Fruit fly (Drosophila melanogaster) whole organism, embryonic: Measurements from ENCODE around the gene Etl1.
A peak's percentile ranks its signal among the peaks of the same experiment; 100 is the strongest.

Source experiments
- CG10543 ChIP-seq: fragments of 200-800 bp; sonication (Bioruptor generic); optimal IDR thresholded peaks from 3 replicates; lab custom pipeline; 2017; ENCODE audit warnings: missing biosample characterization, mild to moderate bottlenecking, missing genetic modification characterization, moderate library complexity
- CG10959 ChIP-seq: fragments of 200-800 bp; sonication (Bioruptor generic); IDR thresholded peaks from 2 replicates; pipeline ENCODE4 v1.3.6; 2022; ENCODE audit warnings: missing biosample characterization, missing genetic modification characterization
- CG14050 ChIP-seq: fragments of 200-800 bp; sonication (Bioruptor generic); IDR thresholded peaks from 3 replicates; pipeline ENCODE4 v1.3.6; 2022; ENCODE audit warnings: missing biosample characterization, missing genetic modification characterization
- CG16815 ChIP-seq: fragments of 200-800 bp; sonication (Bioruptor generic); optimal IDR thresholded peaks from 3 replicates; lab custom pipeline; 2017; ENCODE audit warnings: missing biosample characterization, mild to moderate bottlenecking, missing genetic modification characterization
- CG17612 ChIP-seq: fragments of 200-800 bp; sonication (Bioruptor generic); IDR thresholded peaks from 2 replicates; pipeline ENCODE4 v1.3.6; 2022; ENCODE audit warnings: missing biosample characterization, missing genetic modification characterization
- CG18619 ChIP-seq: fragments of 200-800 bp; sonication (Bioruptor generic); optimal IDR thresholded peaks from 3 replicates; lab custom pipeline; 2017; ENCODE audit warnings: missing biosample characterization, mild to moderate bottlenecking, missing genetic modification characterization
- CG2116 ChIP-seq: fragments of 200-800 bp; sonication (Bioruptor generic); optimal IDR thresholded peaks from 3 replicates; lab custom pipeline; 2018; ENCODE audit warnings: missing biosample characterization, mild to moderate bottlenecking, missing genetic modification characterization
- CG2202 ChIP-seq: fragments of 200-800 bp; sonication (Bioruptor generic); optimal IDR thresholded peaks from 2 replicates; lab custom pipeline; 2018; ENCODE audit warnings: missing biosample characterization, mild to moderate bottlenecking, missing genetic modification characterization
- CG30403 ChIP-seq: fragments of 200-800 bp; sonication (Bioruptor generic); optimal IDR thresholded peaks from 3 replicates; lab custom pipeline; 2016; ENCODE audit warnings: missing biosample characterization, missing genetic modification characterization
- CG33213 ChIP-seq: fragments of 200-800 bp; sonication (Bioruptor generic); optimal IDR thresholded peaks from 3 replicates; lab custom pipeline; 2016; ENCODE audit warnings: missing biosample characterization, missing genetic modification characterization
- CG34376 ChIP-seq: fragments of 200-800 bp; sonication (Bioruptor generic); optimal IDR thresholded peaks from 2 replicates; lab custom pipeline; 2018; ENCODE audit warnings: missing biosample characterization, mild to moderate bottlenecking, missing genetic modification characterization
- CG42726 ChIP-seq: fragments of 200-800 bp; sonication (Bioruptor generic); IDR thresholded peaks from 2 replicates; pipeline ENCODE4 v1.3.6; 2022; ENCODE audit warnings: missing biosample characterization, missing genetic modification characterization; ENCODE audit not compliant: partially characterized antibody
- CG7271 ChIP-seq: fragments of 200-800 bp; sonication (Bioruptor generic); optimal IDR thresholded peaks from 2 replicates; lab custom pipeline; 2018; ENCODE audit warnings: missing biosample characterization, mild to moderate bottlenecking, missing genetic modification characterization, moderate library complexity
- CG7745 ChIP-seq: fragments of 200-800 bp; sonication (Bioruptor generic); optimal IDR thresholded peaks from 2 replicates; lab custom pipeline; 2018; ENCODE audit warnings: missing biosample characterization, mild to moderate bottlenecking, missing genetic modification characterization, moderate library complexity
- CG7928 ChIP-seq: fragments of 200-800 bp; sonication (Bioruptor generic); optimal IDR thresholded peaks from 2 replicates; lab custom pipeline; 2017; ENCODE audit warnings: missing biosample characterization, mild to moderate bottlenecking, missing genetic modification characterization
- CG8478 ChIP-seq: fragments of >200 bp; optimal IDR thresholded peaks from 2 replicates; lab custom pipeline; 2018
- CG9215 ChIP-seq: fragments of 200-800 bp; sonication (Bioruptor generic); IDR thresholded peaks from 2 replicates; pipeline ENCODE4 v1.3.6; 2022; ENCODE audit warnings: missing biosample characterization, missing genetic modification characterization
- CkIIα-i1 ChIP-seq: fragments of 200-800 bp; sonication (Bioruptor generic); IDR thresholded peaks from 2 replicates; pipeline ENCODE4 v1.3.6; 2022; ENCODE audit warnings: missing biosample characterization, missing genetic modification characterization
- CoRest ChIP-seq: fragments of 200-800 bp; sonication (Bioruptor generic); optimal IDR thresholded peaks from 3 replicates; lab custom pipeline; 2018; ENCODE audit warnings: missing biosample characterization, mild to moderate bottlenecking, missing genetic modification characterization, moderate library complexity
- Dip2 ChIP-seq: fragments of 200-800 bp; sonication (Bioruptor generic); IDR thresholded peaks from 2 replicates; pipeline ENCODE4 v1.3.6; 2022; ENCODE audit warnings: missing biosample characterization, missing genetic modification characterization
- Dref ChIP-seq: fragments of 200-800 bp; sonication (Bioruptor generic); IDR thresholded peaks from 2 replicates; pipeline ENCODE4 v1.3.6; 2022; ENCODE audit warnings: missing biosample characterization, missing genetic modification characterization
- Lhr ChIP-seq: fragments of 200-800 bp; sonication (Bioruptor generic); optimal IDR thresholded peaks from 3 replicates; lab custom pipeline; 2017; ENCODE audit warnings: mild to moderate bottlenecking, missing biosample characterization, missing genetic modification reagents, missing genetic modification characterization
- Lim3 ChIP-seq: fragments of 200-800 bp; sonication (Bioruptor generic); IDR thresholded peaks from 2 replicates; pipeline ENCODE4 v1.3.6; 2022; ENCODE audit warnings: missing biosample characterization, missing genetic modification characterization
- Pdp1 ChIP-seq, 2 experiments: fragments of 200-800 bp; sonication (Bioruptor generic); optimal IDR thresholded peaks; 3 replicates each; lab custom pipeline; 2016; ENCODE audit warnings: missing biosample characterization in 2 of 2, missing genetic modification characterization in 2 of 2, mild to moderate bottlenecking in 1 of 2, moderate library complexity in 1 of 2
- Ptx1 ChIP-seq: fragments of 200-800 bp; sonication (Bioruptor generic); IDR thresholded peaks from 2 replicates; pipeline ENCODE4 v1.3.6; 2022; ENCODE audit warnings: missing biosample characterization, missing genetic modification characterization
- Rfx ChIP-seq: fragments of 200-800 bp; sonication (Bioruptor generic); IDR thresholded peaks from 2 replicates; pipeline ENCODE4 v1.3.6; 2022; ENCODE audit warnings: missing biosample characterization, missing genetic modification characterization
- Ssrp ChIP-seq: fragments of 200-800 bp; sonication (Bioruptor generic); optimal IDR thresholded peaks from 2 replicates; lab custom pipeline; 2018; ENCODE audit warnings: missing biosample characterization, mild to moderate bottlenecking, missing genetic modification characterization, moderate library complexity
- TFAM ChIP-seq: fragments of 200-800 bp; sonication (Bioruptor generic); optimal IDR thresholded peaks from 2 replicates; lab custom pipeline; 2017; ENCODE audit warnings: missing biosample characterization, missing genetic modification characterization, inconsistent platforms
- ash1 ChIP-seq: fragments of 200-800 bp; sonication (Bioruptor generic); optimal IDR thresholded peaks from 2 replicates; lab custom pipeline; 2018; ENCODE audit warnings: missing biosample characterization, mild to moderate bottlenecking, missing genetic modification characterization
- bab2 ChIP-seq: fragments of 200-800 bp; sonication (Bioruptor generic); optimal IDR thresholded peaks from 2 replicates; lab custom pipeline; 2016; ENCODE audit warnings: missing biosample characterization, missing genetic modification characterization
- bbx ChIP-seq: fragments of 200-800 bp; sonication (Bioruptor generic); IDR thresholded peaks from 2 replicates; pipeline ENCODE4 v1.3.6; 2022; ENCODE audit warnings: missing biosample characterization, missing genetic modification characterization; ENCODE audit not compliant: partially characterized antibody
- chif ChIP-seq, 2 experiments: fragments of 200-800 bp; sonication (Bioruptor generic); optimal IDR thresholded peaks; 3 replicates each; lab custom pipeline; 2016; ENCODE audit warnings: missing biosample characterization in 2 of 2, missing genetic modification characterization in 2 of 2
- corto ChIP-seq: fragments of 200-800 bp; sonication (Bioruptor generic); optimal IDR thresholded peaks from 2 replicates; lab custom pipeline; 2016; ENCODE audit warnings: missing biosample characterization, mild to moderate bottlenecking, missing genetic modification characterization, moderate library complexity
- crc ChIP-seq: fragments of 200-800 bp; sonication (Bioruptor generic); optimal IDR thresholded peaks from 2 replicates; lab custom pipeline; 2016; ENCODE audit warnings: missing biosample characterization, missing genetic modification characterization
- croc ChIP-seq: fragments of 200-800 bp; sonication (Bioruptor generic); conservative IDR thresholded peaks from 3 replicates; pipeline ENCODE4 v1.3.6; 2022; ENCODE audit warnings: missing biosample characterization, missing genetic modification characterization
- da ChIP-seq: fragments of 200-800 bp; sonication (Bioruptor generic); optimal IDR thresholded peaks from 2 replicates; lab custom pipeline; 2016; ENCODE audit warnings: missing biosample characterization, missing genetic modification characterization
- ems ChIP-seq: fragments of 200-800 bp; sonication (Bioruptor generic); optimal IDR thresholded peaks from 3 replicates; lab custom pipeline; 2016; ENCODE audit warnings: missing biosample characterization, missing genetic modification characterization
- ewg ChIP-seq: fragments of 200-800 bp; sonication (Bioruptor generic); optimal IDR thresholded peaks from 3 replicates; lab custom pipeline; 2017; ENCODE audit warnings: mild to moderate bottlenecking, missing biosample characterization, missing genetic modification reagents, missing genetic modification characterization
- exex ChIP-seq: fragments of 200-800 bp; sonication (Bioruptor generic); optimal IDR thresholded peaks from 4 replicates; lab custom pipeline; 2018; ENCODE audit warnings: missing biosample characterization, mild to moderate bottlenecking, missing genetic modification characterization, moderate library complexity
- eyg ChIP-seq: fragments of 200-800 bp; sonication (Bioruptor generic); optimal IDR thresholded peaks from 3 replicates; lab custom pipeline; 2016; ENCODE audit warnings: missing biosample characterization, missing genetic modification characterization
- fd64A ChIP-seq: fragments of 200-800 bp; sonication (Bioruptor generic); optimal IDR thresholded peaks from 3 replicates; lab custom pipeline; 2018; ENCODE audit warnings: missing biosample characterization, mild to moderate bottlenecking, missing genetic modification characterization
- fd96Cb ChIP-seq: fragments of 200-800 bp; sonication (Bioruptor generic); optimal IDR thresholded peaks from 2 replicates; lab custom pipeline; 2018; ENCODE audit warnings: missing biosample characterization, mild to moderate bottlenecking, missing genetic modification characterization, moderate library complexity
- h ChIP-seq: fragments of >200 bp; optimal IDR thresholded peaks from 2 replicates; lab custom pipeline; 2017
- mirr ChIP-seq: fragments of 200-800 bp; sonication (Bioruptor generic); optimal IDR thresholded peaks from 3 replicates; lab custom pipeline; 2018; ENCODE audit warnings: missing biosample characterization, mild to moderate bottlenecking, missing genetic modification characterization
- pros ChIP-seq: fragments of 200-800 bp; sonication (Bioruptor generic); optimal IDR thresholded peaks from 3 replicates; lab custom pipeline; 2019; ENCODE audit warnings: missing biosample characterization, mild to moderate bottlenecking, missing genetic modification characterization, moderate library complexity
- repo ChIP-seq: fragments of 200-800 bp; sonication (Bioruptor generic); optimal IDR thresholded peaks from 2 replicates; lab custom pipeline; 2016; ENCODE audit warnings: missing biosample characterization, missing genetic modification characterization
- scrt ChIP-seq: fragments of 200-800 bp; sonication (Bioruptor generic); optimal IDR thresholded peaks from 2 replicates; lab custom pipeline; 2018; ENCODE audit warnings: missing biosample characterization, mild to moderate bottlenecking, missing genetic modification characterization, moderate library complexity
- sens-2 ChIP-seq: fragments of 200-800 bp; sonication (Bioruptor generic); IDR thresholded peaks from 2 replicates; pipeline ENCODE4 v1.3.6; 2022; ENCODE audit warnings: missing biosample characterization, missing genetic modification characterization
- sug ChIP-seq: fragments of 200-800 bp; optimal IDR thresholded peaks from 2 replicates; lab custom pipeline; 2019; ENCODE audit warnings: missing biosample characterization, mild to moderate bottlenecking, missing genetic modification characterization, moderate library complexity
- trem ChIP-seq: fragments of 200-800 bp; optimal IDR thresholded peaks from 3 replicates; lab custom pipeline; 2019; ENCODE audit warnings: missing biosample characterization, mild to moderate bottlenecking, missing genetic modification characterization, moderate library complexity
- usp ChIP-seq: fragments of >200 bp; optimal IDR thresholded peaks from 2 replicates; lab custom pipeline; 2017; ENCODE audit warnings: missing biosample characterization, missing genetic modification characterization

The Etl1 gene

dm6 chr2L:9938631-9939256 is 26.3 kb upstream of the Etl1 start, which contains the start of the genes Datp and CG4619 (continued):
- TF ChIP-seq CG30403 (GFP tag; lab: Kevin White, UChicago) (no peak), exex (peak; percentile 77), eyg (no peak), ash1 (GFP tag; lab: Kevin White, UChicago) (no peak), CG8478 (lab: Kevin White, UChicago) (no peak), CG2202 (tag; lab: Kevin White, UChicago) (no peak), croc (peak; percentile 24; the same call in 1 of the 3 replicates), CoRest (tag; lab: Kevin White, UChicago) (peak; percentile 23), CG7928 (GFP tag; lab: Kevin White, UChicago) (no peak), crc (GFP tag; lab: Kevin White, UChicago) (no peak), h (lab: Kevin White, UChicago) (no peak), CG16815 (GFP tag; lab: Kevin White, UChicago) (no peak), chif (GFP tag; optimal IDR thresholded peaks at IDR 0.05; lab: Kevin White, UChicago) (peak in 1 of 2 experiments; percentile 16), Dref (GFP tag; lab: Robert Waterston, UW) (peak; percentile 46), mirr (GFP tag; lab: Kevin White, UChicago) (peak; percentile 53), CG2116 (GFP tag; lab: Kevin White, UChicago) (peak; percentile 29), pros (GFP tag; lab: Kevin White, UChicago) (no peak), scrt (GFP tag; lab: Kevin White, UChicago) (peak; percentile 49), fd64A (GFP tag; lab: Kevin White, UChicago) (no peak), CG10959 (GFP tag; lab: Robert Waterston, UW) (no peak), CG14050 (no peak; the same call in 2 of the 3 replicates), CG7271 (tag; lab: Kevin White, UChicago) (no peak), CG18619 (GFP tag; lab: Kevin White, UChicago) (peak; percentile 54), Ptx1 (GFP tag; lab: Robert Waterston, UW) (peak; percentile 47; the same call in 1 of the 2 replicates), CkIIα-i1 (GFP tag; lab: Robert Waterston, UW) (no peak), ewg (GFP tag; lab: Kevin White, UChicago) (peak; percentile 0), bab2 (GFP tag; lab: Kevin White, UChicago) (peak; percentile 5), Lim3 (GFP tag; lab: Robert Waterston, UW) (no peak), TFAM (GFP tag; lab: Kevin White, UChicago) (no peak), CG17612 (GFP tag; lab: Robert Waterston, UW) (no peak), CG10543 (peak; percentile 29), Dip2 (no peak), da (GFP tag; lab: Kevin White, UChicago) (peak; percentile 49), CG33213 (GFP tag; lab: Kevin White, UChicago) (peak; percentile 64), CG7745 (no peak), trem (peak; percentile 32), bbx (GFP tag; lab: Robert Waterston, UW) (peak; percentile 46), Lhr (GFP tag; lab: Kevin White, UChicago) (no peak), Pdp1 (GFP tag; optimal IDR thresholded peaks at IDR 0.05; lab: Kevin White, UChicago) (peak; percentile 12 to 95), corto (GFP tag; lab: Kevin White, UChicago) (no peak), Rfx (peak; percentile 81), Ssrp (tag; lab: Kevin White, UChicago) (no peak), fd96Cb (tag; lab: Kevin White, UChicago) (no peak), CG9215 (peak; percentile 38), CG42726 (GFP tag; lab: Robert Waterston, UW) (no peak), usp (GFP tag; lab: Kevin White, UChicago) (no peak), CG34376 (GFP tag; lab: Kevin White, UChicago) (peak; percentile 31), sug (tag; lab: Kevin White, UChicago) (no peak), sens-2 (no peak), repo (peak; percentile 16), ems (GFP tag; lab: Kevin White, UChicago) (no peak)
